Worm (Caenorhabditis elegans): ENCODE measurements around the gene lst-2.
A peak's percentile ranks its signal among the peaks of the same experiment; 100 is the strongest.

The lst-2 gene

DNA sequence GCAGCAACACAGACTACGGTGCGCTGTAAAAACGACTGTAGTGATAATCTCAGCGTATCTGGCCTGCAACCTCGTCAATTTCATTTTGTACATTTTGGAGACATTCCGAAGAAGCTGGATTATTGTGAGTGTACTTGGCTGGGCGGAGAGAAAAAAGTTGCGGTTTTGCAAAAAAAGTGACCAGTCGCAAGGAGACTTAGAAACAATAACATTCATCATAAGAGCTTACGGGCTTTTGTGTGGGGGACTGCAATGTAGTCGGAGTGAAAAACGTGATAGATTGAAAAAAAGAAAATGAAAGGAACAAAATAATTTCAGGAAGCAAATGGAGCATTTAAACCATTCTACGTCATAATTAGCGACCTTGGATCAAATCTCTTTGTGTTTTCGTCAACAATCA is 25.3 kb upstream of the lst-2 start:
- TF ChIP-seq nhr-67 (tag; optimal IDR thresholded peaks at IDR 0.05) (no peak), sea-2 (GFP tag; optimal IDR thresholded peaks at IDR 0.05) (no peak), lin-39 (tag; optimal IDR thresholded peaks at IDR 0.05) (peak; percentile 38), ama-1 (optimal IDR thresholded peaks at IDR 0.05) (no peak), nfya-1 (tag; optimal IDR thresholded peaks at IDR 0.05; ENCODE audit: insufficient read depth) (peak; percentile 17)

- TF ChIP-seq lin-39 (tag; optimal IDR thresholded peaks at IDR 0.05) (peak; percentile 60), ZK546.5 (tag; optimal IDR thresholded peaks at IDR 0.05) (no peak), ceh-9 (tag; optimal IDR thresholded peaks at IDR 0.05) (no peak), nhr-11 (tag; optimal IDR thresholded peaks at IDR 0.05) (no peak), unc-62 (GFP tag; optimal IDR thresholded peaks at IDR 0.05) (peak; percentile 29), fkh-2 (tag; optimal IDR thresholded peaks at IDR 0.05) (no peak), elt-1 (tag; optimal IDR thresholded peaks at IDR 0.05) (peak; percentile 35)
Measured at ce11 chrX:4404717-4405116, 21.6 kb upstream of the lst-2 start.

ce11 chrX:4402854-4403253 is 19.7 kb upstream of the lst-2 start, which contains the start of gene D1079.1:
Gene D1079.1 (plus strand): TSS chrX:4403154.
- TF ChIP-seq ama-1 (optimal IDR thresholded peaks at IDR 0.05) (no peak), ceh-16 (tag; optimal IDR thresholded peaks at IDR 0.05) (no peak), nhr-11 (tag; optimal IDR thresholded peaks at IDR 0.05) (no peak), nhr-67 (tag; optimal IDR thresholded peaks at IDR 0.05) (no peak)

ce11 chrX:4400296-4400695 is 17.1 kb upstream of the lst-2 start:
- no peak for TF ChIP-seq lin-15B (tag; optimal IDR thresholded peaks at IDR 0.05)
- TF ChIP-seq ama-1 (optimal IDR thresholded peaks at IDR 0.05), result no peak
- no peak for TF ChIP-seq fkh-10 (GFP tag; optimal IDR thresholded peaks at IDR 0.05)
- no peak for TF ChIP-seq ZK546.5 (tag; optimal IDR thresholded peaks at IDR 0.05)
- TF ChIP-seq aly-2 (tag; optimal IDR thresholded peaks at IDR 0.05), result no peak

- TF ChIP-seq nfya-1 (tag; optimal IDR thresholded peaks at IDR 0.05; ENCODE audit: insufficient read depth) (no peak), pqm-1 (tag; optimal IDR thresholded peaks at IDR 0.05) (no peak), aly-2 (tag; optimal IDR thresholded peaks at IDR 0.05) (no peak), egl-27 (tag; optimal IDR thresholded peaks at IDR 0.05) (no peak), ztf-11 (tag; optimal IDR thresholded peaks at IDR 0.05) (no peak), unc-39 (tag; optimal IDR thresholded peaks at IDR 0.05) (no peak), mml-1 (tag; optimal IDR thresholded peaks at IDR 0.05) (no peak), nhr-77 (tag; optimal IDR thresholded peaks at IDR 0.05) (no peak), ceh-16 (tag; optimal IDR thresholded peaks at IDR 0.05) (no peak), ceh-82 (tag; optimal IDR thresholded peaks at IDR 0.05) (no peak)
Measured at ce11 chrX:4397460-4397859, 14.3 kb upstream of the lst-2 start.

DNA sequence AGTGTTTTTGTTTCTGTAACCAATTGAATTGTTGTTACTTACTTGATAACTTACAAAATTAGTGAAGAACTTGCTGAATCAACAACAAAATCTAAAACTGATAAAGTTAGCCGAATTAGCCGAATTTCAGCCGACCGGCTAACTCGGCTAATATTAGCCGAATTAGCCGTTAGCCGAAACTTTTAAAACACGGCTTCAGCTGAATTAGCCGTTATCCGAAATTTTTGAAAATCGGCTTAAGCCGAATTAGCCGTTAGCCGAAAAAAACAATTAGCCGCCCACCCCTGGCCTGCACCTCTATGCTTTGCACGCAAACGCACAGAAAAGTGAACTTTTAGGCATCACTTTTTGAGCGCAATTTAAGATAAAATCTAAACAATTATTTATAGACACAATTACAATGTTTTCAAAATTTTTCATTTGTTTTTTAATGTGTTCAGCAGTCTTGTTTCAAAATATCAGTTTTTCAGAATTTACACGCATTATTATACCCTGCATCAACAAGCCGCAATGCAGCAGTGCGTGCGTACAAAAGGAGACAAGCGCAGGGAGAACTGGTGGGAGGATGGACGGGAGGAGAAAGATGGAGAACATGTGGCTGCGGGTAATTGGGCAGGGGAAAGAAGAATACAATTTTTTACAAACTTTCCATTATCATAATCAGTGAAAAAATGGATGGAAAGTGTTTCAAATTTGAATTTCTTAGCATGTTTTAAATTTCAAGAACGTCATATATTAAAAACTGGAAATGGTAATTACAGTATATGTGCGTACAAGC is 12.1 kb upstream of the lst-2 start:
- TF ChIP-seq nhr-43 (tag; optimal IDR thresholded peaks at IDR 0.05; ENCODE audit: poor library complexity, severe bottlenecking) (peak; percentile 86), lsy-12 (tag; optimal IDR thresholded peaks at IDR 0.05) (no peak), pqm-1 (tag; optimal IDR thresholded peaks at IDR 0.05) (peak; percentile 21), skn-1 (tag; optimal IDR thresholded peaks at IDR 0.05) (peak; percentile 46), nhr-11 (tag; optimal IDR thresholded peaks at IDR 0.05) (peak; percentile 9), elt-3 (tag; optimal IDR thresholded peaks at IDR 0.05) (no peak), unc-39 (tag; optimal IDR thresholded peaks at IDR 0.05) (no peak), sea-2 (GFP tag; optimal IDR thresholded peaks at IDR 0.05) (no peak), lin-39 (tag; optimal IDR thresholded peaks at IDR 0.05) (peak; percentile 83), ceh-9 (tag; optimal IDR thresholded peaks at IDR 0.05) (no peak), lin-15B (tag; optimal IDR thresholded peaks at IDR 0.05) (peak; percentile 27), ZK546.5 (tag; optimal IDR thresholded peaks at IDR 0.05) (no peak), daf-12 (tag; optimal IDR thresholded peaks at IDR 0.05) (no peak), mdl-1 (tag; optimal IDR thresholded peaks at IDR 0.05) (no peak), ama-1 (optimal IDR thresholded peaks at IDR 0.05) (no peak), jun-1 (tag; optimal IDR thresholded peaks at IDR 0.05) (peak; percentile 81), nhr-12 (tag; optimal IDR thresholded peaks at IDR 0.05) (no peak), zag-1 (tag; optimal IDR thresholded peaks at IDR 0.05) (no peak), ztf-11 (tag; optimal IDR thresholded peaks at IDR 0.05) (no peak), nhr-77 (tag; optimal IDR thresholded peaks at IDR 0.05) (peak; percentile 71), mml-1 (tag; optimal IDR thresholded peaks at IDR 0.05) (no peak), ztf-4 (tag; optimal IDR thresholded peaks at IDR 0.05) (no peak), nhr-28 (tag; optimal IDR thresholded peaks at IDR 0.05) (no peak), R02D3.7 (tag; optimal IDR thresholded peaks at IDR 0.05) (peak; percentile 54), hmg-11 (tag; optimal IDR thresholded peaks at IDR 0.05) (peak; percentile 84), nhr-67 (tag; optimal IDR thresholded peaks at IDR 0.05) (no peak), elt-2 (tag; optimal IDR thresholded peaks at IDR 0.05) (peak; percentile 62), eor-1 (tag; optimal IDR thresholded peaks at IDR 0.05) (no peak), snpc-4 (tag; optimal IDR thresholded peaks at IDR 0.05) (peak; percentile 80), nfya-1 (tag; optimal IDR thresholded peaks at IDR 0.05; ENCODE audit: insufficient read depth) (peak; percentile 71), ceh-82 (tag; optimal IDR thresholded peaks at IDR 0.05) (peak; percentile 29), unc-62 (GFP tag; optimal IDR thresholded peaks at IDR 0.05) (no peak), fkh-2 (tag; optimal IDR thresholded peaks at IDR 0.05) (no peak), pha-4 (tag; optimal IDR thresholded peaks at IDR 0.05) (peak; percentile 88)
